Fruit fly (Drosophila melanogaster): ENCODE results near the gene raskol.

Gene raskol

DNA sequence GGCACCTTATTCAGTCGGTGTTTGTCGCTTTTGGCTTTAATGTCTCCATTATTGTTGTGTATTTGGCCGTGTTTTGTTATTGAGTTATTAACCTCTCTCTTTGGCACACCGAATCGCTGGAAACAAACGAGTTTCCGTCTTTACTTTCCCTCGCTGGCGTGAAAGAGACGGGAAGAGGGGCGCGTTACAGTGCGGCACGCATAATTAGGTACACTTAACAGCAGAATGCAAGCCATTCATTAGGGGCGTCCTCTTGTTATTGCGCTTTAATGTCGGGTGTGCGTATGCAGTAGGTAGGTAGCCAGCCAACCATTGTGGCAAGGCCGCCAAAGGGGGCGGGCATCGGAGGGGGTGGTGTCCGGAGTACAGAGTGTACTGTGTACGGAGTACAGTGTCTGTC is 64.6 kb downstream of the raskol start (continued):
- TF ChIP-seq bsh (GFP tag; optimal IDR thresholded peaks at IDR 0.05) (no peak), CG4282 (GFP tag; optimal IDR thresholded peaks at IDR 0.05) (no peak), ssp (GFP tag; IDR thresholded peaks at IDR 0.05) (no peak), CG17361 (GFP tag; IDR thresholded peaks at IDR 0.05) (no peak), oc (tag; optimal IDR thresholded peaks at IDR 0.05) (no peak), BtbVII (GFP tag; optimal IDR thresholded peaks at IDR 0.05) (no peak), mirr (GFP tag; optimal IDR thresholded peaks at IDR 0.05) (no peak), toy (GFP tag; IDR thresholded peaks at IDR 0.05) (no peak), crol (GFP tag; IDR thresholded peaks at IDR 0.05) (peak; percentile 30; the same call in 1 of the 2 replicates), CG7839 (tag; optimal IDR thresholded peaks at IDR 0.05) (no peak), CG30020 (tag; optimal IDR thresholded peaks at IDR 0.05) (no peak), Dfd (GFP tag; optimal IDR thresholded peaks at IDR 0.05) (no peak), CG15073 (GFP tag; optimal IDR thresholded peaks at IDR 0.05) (peak; percentile 88), CrebB (tag; optimal IDR thresholded peaks at IDR 0.05) (no peak), Nf-YC (tag; optimal IDR thresholded peaks at IDR 0.05) (peak; percentile 19), kni (GFP tag; optimal IDR thresholded peaks at IDR 0.05) (peak; percentile 40), CG1832 (GFP tag; optimal IDR thresholded peaks at IDR 0.05) (peak; percentile 34)

- TF ChIP-seq ATbp (GFP tag; optimal IDR thresholded peaks at IDR 0.05) (peak; percentile 27), CG4424 (GFP tag; optimal IDR thresholded peaks at IDR 0.05) (peak; percentile 48), CG4707 (GFP tag; optimal IDR thresholded peaks at IDR 0.05) (no peak), CG13296 (GFP tag; optimal IDR thresholded peaks at IDR 0.05) (no peak), Tbp (GFP tag; optimal IDR thresholded peaks at IDR 0.05) (no peak), gsb (GFP tag; IDR thresholded peaks at IDR 0.05) (no peak), ERR (GFP tag; optimal IDR thresholded peaks at IDR 0.05) (no peak), Atf6 (GFP tag; IDR thresholded peaks at IDR 0.05) (no peak), br (optimal IDR thresholded peaks at IDR 0.05) (no peak), ac (GFP tag; optimal IDR thresholded peaks at IDR 0.05) (no peak), CG33557 (GFP tag; optimal IDR thresholded peaks at IDR 0.05) (peak; percentile 47), exex (tag; optimal IDR thresholded peaks at IDR 0.05) (no peak), CG12744 (GFP tag; optimal IDR thresholded peaks at IDR 0.05) (no peak), CG2129 (GFP tag; IDR thresholded peaks at IDR 0.05; ENCODE audit: partially characterized antibody) (no peak), tx (GFP tag; optimal IDR thresholded peaks at IDR 0.05) (peak; percentile 10), CG10267 (tag; optimal IDR thresholded peaks at IDR 0.05) (peak; percentile 45), crp (GFP tag; optimal IDR thresholded peaks at IDR 0.05) (no peak), grau (tag; optimal IDR thresholded peaks at IDR 0.05) (peak; percentile 58), trem (tag; optimal IDR thresholded peaks at IDR 0.05) (peak; percentile 30), CG12391 (tag; optimal IDR thresholded peaks at IDR 0.05) (peak; percentile 36), schlank (tag; optimal IDR thresholded peaks at IDR 0.05) (no peak), nom (GFP tag; optimal IDR thresholded peaks at IDR 0.05) (no peak), Asciz (GFP tag; optimal IDR thresholded peaks at IDR 0.05) (peak; percentile 23), Aef1 (GFP tag; IDR thresholded peaks at IDR 0.05) (no peak), eve (GFP tag; optimal IDR thresholded peaks at IDR 0.05) (peak in 1 of 2 experiments; percentile 78), CG15696 (tag; optimal IDR thresholded peaks at IDR 0.05) (peak; percentile 38), fd96Cb (tag; optimal IDR thresholded peaks at IDR 0.05) (peak; percentile 53), CG17359 (tag; optimal IDR thresholded peaks at IDR 0.05) (peak; percentile 3), tin (GFP tag; optimal IDR thresholded peaks at IDR 0.05) (peak; percentile 5), fd64A (GFP tag; optimal IDR thresholded peaks at IDR 0.05) (no peak), dmrt99B (tag; optimal IDR thresholded peaks at IDR 0.05) (peak; percentile 61), lilli (GFP tag; optimal IDR thresholded peaks at IDR 0.05) (no peak), org-1 (GFP tag; optimal IDR thresholded peaks at IDR 0.05) (no peak), CG34224 (GFP tag; IDR thresholded peaks at IDR 0.05; ENCODE audit: partially characterized antibody) (no peak)
These were observed 70.4 kb downstream of the raskol start for dm6 chrX:17780295-17780694.
